Fruit fly (Drosophila melanogaster) whole organism, embryonic: ENCODE data around the gene CG13131.

Experiments
- Awh ChIP-seq: fragments of 200-800 bp; sonication (Bioruptor generic); IDR thresholded peaks from 2 replicates; pipeline ENCODE4, ENCODE4 v1.3.6; 2022; ENCODE audit warnings: missing biosample characterization, missing genetic modification characterization
- CG10959 ChIP-seq: fragments of 200-800 bp; sonication (Bioruptor generic); IDR thresholded peaks from 2 replicates; pipeline ENCODE4 v1.3.6; 2022; ENCODE audit warnings: missing biosample characterization, missing genetic modification characterization
- CG10979 ChIP-seq: fragments of 200-800 bp; sonication (Bioruptor generic); optimal IDR thresholded peaks from 2 replicates; lab custom pipeline; 2018; ENCODE audit warnings: missing biosample characterization, mild to moderate bottlenecking, missing genetic modification characterization, moderate library complexity
- CG11093 ChIP-seq: fragments of 200-800 bp; sonication (Bioruptor generic); IDR thresholded peaks from 3 replicates; pipeline ENCODE4 v1.3.6; 2022; ENCODE audit warnings: missing biosample characterization, missing genetic modification characterization
- CG11504 ChIP-seq: fragments of 200-800 bp; sonication (Bioruptor generic); optimal IDR thresholded peaks from 3 replicates; lab custom pipeline; 2019; ENCODE audit warnings: missing biosample characterization, mild to moderate bottlenecking, missing genetic modification characterization, moderate library complexity
- CG13775 ChIP-seq: fragments of 200-800 bp; sonication (Bioruptor generic); optimal IDR thresholded peaks from 3 replicates; lab custom pipeline; 2017; ENCODE audit warnings: missing biosample characterization, mild to moderate bottlenecking, missing genetic modification characterization
- CG14441 ChIP-seq: fragments of 200-800 bp; sonication (Bioruptor generic); IDR thresholded peaks from 2 replicates; pipeline ENCODE4 v1.3.6; 2022; ENCODE audit warnings: missing biosample characterization, missing genetic modification characterization
- CG15514 ChIP-seq: fragments of 200-800 bp; sonication (Bioruptor generic); optimal IDR thresholded peaks from 3 replicates; lab custom pipeline; 2017; ENCODE audit warnings: missing biosample characterization, missing genetic modification characterization, mild to moderate bottlenecking, moderate library complexity, missing genetic modification reagents
- CG15601 ChIP-seq: fragments of 200-800 bp; sonication (Bioruptor generic); optimal IDR thresholded peaks from 3 replicates; lab custom pipeline; 2019; ENCODE audit warnings: missing biosample characterization, mild to moderate bottlenecking, missing genetic modification characterization, moderate library complexity
- CG17612 ChIP-seq: fragments of 200-800 bp; sonication (Bioruptor generic); IDR thresholded peaks from 2 replicates; pipeline ENCODE4 v1.3.6; 2022; ENCODE audit warnings: missing biosample characterization, missing genetic modification characterization
- CG4730 ChIP-seq: fragments of 200-800 bp; sonication (Bioruptor generic); IDR thresholded peaks from 2 replicates; pipeline ENCODE4 v1.3.6; 2022; ENCODE audit warnings: missing biosample characterization, missing genetic modification characterization
- CG6254 ChIP-seq: fragments of 200-800 bp; sonication (Bioruptor generic); optimal IDR thresholded peaks from 3 replicates; lab custom pipeline; 2017; ENCODE audit warnings: mild to moderate bottlenecking, missing biosample characterization, missing genetic modification reagents, missing genetic modification characterization
- CG6791 ChIP-seq: fragments of 200-800 bp; sonication (Bioruptor generic); IDR thresholded peaks from 3 replicates; pipeline ENCODE4 v1.3.6; 2022; ENCODE audit warnings: missing biosample characterization, missing genetic modification characterization; ENCODE audit not compliant: partially characterized antibody
- CG7357 ChIP-seq: fragments of 200-800 bp; sonication (Bioruptor generic); IDR thresholded peaks from 3 replicates; pipeline ENCODE4 v1.3.6; 2022; ENCODE audit warnings: missing biosample characterization, missing genetic modification characterization
- CrebB ChIP-seq: fragments of 200-800 bp; sonication (Bioruptor generic); optimal IDR thresholded peaks from 3 replicates; lab custom pipeline; 2018; ENCODE audit warnings: missing biosample characterization, mild to moderate bottlenecking, missing genetic modification characterization
- Deaf1 ChIP-seq: fragments of 200-800 bp; optimal IDR thresholded peaks from 3 replicates; lab custom pipeline; 2019; ENCODE audit warnings: missing biosample characterization, mild to moderate bottlenecking, missing genetic modification characterization, moderate library complexity
- Dip2 ChIP-seq: fragments of 200-800 bp; sonication (Bioruptor generic); IDR thresholded peaks from 2 replicates; pipeline ENCODE4 v1.3.6; 2022; ENCODE audit warnings: missing biosample characterization, missing genetic modification characterization
- Dll ChIP-seq: fragments of 200-800 bp; sonication (Bioruptor generic); IDR thresholded peaks from 4 replicates; pipeline ENCODE4 v1.3.6; 2022; ENCODE audit warnings: missing biosample characterization, missing genetic modification characterization; ENCODE audit not compliant: partially characterized antibody
- Dp ChIP-seq: fragments of 200-800 bp; sonication (Bioruptor generic); optimal IDR thresholded peaks from 2 replicates; lab custom pipeline; 2018; ENCODE audit warnings: missing biosample characterization, mild to moderate bottlenecking, missing genetic modification characterization, moderate library complexity
- Drgx ChIP-seq: fragments of 200-800 bp; sonication (Bioruptor generic); IDR thresholded peaks from 2 replicates; pipeline ENCODE4 v1.3.6; 2022; ENCODE audit warnings: missing biosample characterization, missing genetic modification characterization
- HLHmδ ChIP-seq: fragments of 200-800 bp; sonication (Bioruptor generic); optimal IDR thresholded peaks from 2 replicates; lab custom pipeline; 2018; ENCODE audit warnings: missing biosample characterization, mild to moderate bottlenecking, missing genetic modification characterization, moderate library complexity
- Med ChIP-seq: fragments of 200-800 bp; sonication (Bioruptor generic); peaks from one replicate; lab custom pipeline; 2016; ENCODE audit warnings: missing biosample characterization, missing genetic modification characterization, mild to moderate bottlenecking, inconsistent platforms, moderate library complexity
- Nf-YA ChIP-seq: fragments of 200-800 bp; sonication (Bioruptor generic); IDR thresholded peaks from 2 replicates; pipeline ENCODE4 v1.3.6; 2022; ENCODE audit warnings: missing biosample characterization, missing genetic modification characterization
- Oli ChIP-seq: fragments of 200-800 bp; sonication (Bioruptor generic); optimal IDR thresholded peaks from 2 replicates; lab custom pipeline; 2018; ENCODE audit warnings: missing biosample characterization, mild to moderate bottlenecking, missing genetic modification characterization, moderate library complexity
- Vsx1 ChIP-seq: fragments of 200-800 bp; sonication (Bioruptor generic); optimal IDR thresholded peaks from 2 replicates; lab custom pipeline; 2017; ENCODE audit warnings: missing biosample characterization, mild to moderate bottlenecking, missing genetic modification characterization, missing genetic modification reagents
- ab ChIP-seq: fragments of 200-800 bp; sonication (Bioruptor generic); optimal IDR thresholded peaks from 2 replicates; lab custom pipeline; 2016; ENCODE audit warnings: missing biosample characterization, missing genetic modification characterization
- chinmo ChIP-seq: fragments of 200-800 bp; sonication (Bioruptor generic); IDR thresholded peaks from 4 replicates; pipeline ENCODE4 v1.3.6; 2022; ENCODE audit warnings: missing biosample characterization, missing genetic modification characterization; ENCODE audit not compliant: partially characterized antibody
- chm ChIP-seq: fragments of 200-800 bp; sonication (Bioruptor generic); IDR thresholded peaks from 2 replicates; pipeline ENCODE4 v1.3.6; 2022; ENCODE audit warnings: missing biosample characterization, missing genetic modification characterization
- ci ChIP-seq: fragments of 200-800 bp; sonication (Bioruptor generic); IDR thresholded peaks from 3 replicates; pipeline ENCODE4 v1.3.6; 2022; ENCODE audit warnings: missing biosample characterization, missing genetic modification characterization
- crol ChIP-seq: fragments of 200-800 bp; sonication (Bioruptor generic); IDR thresholded peaks from 2 replicates; pipeline ENCODE4 v1.3.6; 2022; ENCODE audit warnings: missing biosample characterization, missing genetic modification characterization
- disco-r ChIP-seq: fragments of 200-800 bp; sonication (Bioruptor generic); optimal IDR thresholded peaks from 2 replicates; lab custom pipeline; 2016; ENCODE audit warnings: missing biosample characterization, missing genetic modification characterization
- ewg ChIP-seq: fragments of 200-800 bp; sonication (Bioruptor generic); optimal IDR thresholded peaks from 3 replicates; lab custom pipeline; 2017; ENCODE audit warnings: mild to moderate bottlenecking, missing biosample characterization, missing genetic modification reagents, missing genetic modification characterization
- gce ChIP-seq: fragments of 200-800 bp; sonication (Bioruptor generic); IDR thresholded peaks from 3 replicates; pipeline ENCODE4 v1.3.6; 2022; ENCODE audit warnings: missing biosample characterization, missing genetic modification characterization
- gem ChIP-seq: fragments of 200-800 bp; sonication (Bioruptor generic); optimal IDR thresholded peaks from 2 replicates; lab custom pipeline; 2019; ENCODE audit warnings: missing biosample characterization, mild to moderate bottlenecking, missing genetic modification characterization, moderate library complexity
- grau ChIP-seq: fragments of 200-800 bp; optimal IDR thresholded peaks from 3 replicates; lab custom pipeline; 2019; ENCODE audit warnings: missing biosample characterization, mild to moderate bottlenecking, missing genetic modification characterization, moderate library complexity
- hb ChIP-seq: fragments of 200-800 bp; sonication (Bioruptor generic); IDR thresholded peaks from 3 replicates; pipeline ENCODE4 v1.3.6; 2022; ENCODE audit warnings: missing biosample characterization, missing genetic modification characterization; ENCODE audit not compliant: partially characterized antibody
- lbe ChIP-seq: fragments of 200-800 bp; sonication (Bioruptor generic); optimal IDR thresholded peaks from 2 replicates; lab custom pipeline; 2016; ENCODE audit warnings: missing biosample characterization, mild to moderate bottlenecking, missing genetic modification characterization
- lov ChIP-seq, 2 experiments: fragments of 200-800 bp in 1 of 2; fragments of >200 bp in 1 of 2; sonication (Bioruptor generic) in 1 of 2; IDR thresholded peaks in 1 of 2; optimal IDR thresholded peaks in 1 of 2; 2 replicates in 1 of 2; 3 replicates in 1 of 2; pipeline versions ENCODE4 v1.3.6 to Lab custom; 2017 to 2022; ENCODE audit warnings: missing biosample characterization in 1 of 2, missing genetic modification characterization in 1 of 2
- nom ChIP-seq: fragments of 200-800 bp; sonication (Bioruptor generic); optimal IDR thresholded peaks from 2 replicates; lab custom pipeline; 2017; ENCODE audit warnings: missing biosample characterization, missing genetic modification characterization, mild to moderate bottlenecking, moderate library complexity, missing genetic modification reagents
- org-1 ChIP-seq: fragments of 200-800 bp; sonication (Bioruptor generic); optimal IDR thresholded peaks from 2 replicates; lab custom pipeline; 2017; ENCODE audit warnings: missing biosample characterization, missing genetic modification characterization
- peb ChIP-seq: fragments of 200-800 bp; sonication (Bioruptor generic); IDR thresholded peaks from 2 replicates; pipeline ENCODE4 v1.3.6; 2022; ENCODE audit warnings: missing biosample characterization, missing genetic modification characterization
- pita ChIP-seq: fragments of 200-800 bp; sonication (Bioruptor generic); optimal IDR thresholded peaks from 2 replicates; lab custom pipeline; 2017; ENCODE audit warnings: missing biosample characterization, mild to moderate bottlenecking, missing genetic modification characterization
- prd ChIP-seq, 3 experiments: fragments of >200 bp in 2 of 3; fragments of 200-800 bp in 1 of 3; sonication (Bioruptor generic) in 1 of 3; optimal IDR thresholded peaks in 2 of 3; IDR thresholded peaks in 1 of 3; 2 replicates in 2 of 3; 3 replicates in 1 of 3; pipeline versions ENCODE4 v1.3.6 to Lab custom; 2017 to 2022; ENCODE audit warnings: missing biosample characterization in 1 of 3, missing genetic modification characterization in 1 of 3
- pzg ChIP-seq: fragments of 200-800 bp; sonication (Bioruptor generic); optimal IDR thresholded peaks from 3 replicates; lab custom pipeline; 2018; ENCODE audit warnings: missing biosample characterization, mild to moderate bottlenecking, missing genetic modification characterization, moderate library complexity
- sd ChIP-seq: fragments of 200-800 bp; sonication (Bioruptor generic); optimal IDR thresholded peaks from 3 replicates; lab custom pipeline; 2018; ENCODE audit warnings: missing biosample characterization, mild to moderate bottlenecking, missing genetic modification characterization, moderate library complexity
- slou ChIP-seq: fragments of 200-800 bp; sonication (Bioruptor generic); optimal IDR thresholded peaks from 3 replicates; lab custom pipeline; 2016; ENCODE audit warnings: missing biosample characterization, missing genetic modification characterization
- sna ChIP-seq: fragments of 200-800 bp; sonication (Bioruptor generic); IDR thresholded peaks from 2 replicates; pipeline ENCODE4 v1.3.6; 2022; ENCODE audit warnings: missing biosample characterization, missing genetic modification characterization; ENCODE audit not compliant: partially characterized antibody
- stwl ChIP-seq: fragments of 200-800 bp; sonication (Bioruptor generic); optimal IDR thresholded peaks from 3 replicates; lab custom pipeline; 2018; ENCODE audit warnings: missing biosample characterization, mild to moderate bottlenecking, missing genetic modification characterization, moderate library complexity
- toy ChIP-seq: fragments of 200-800 bp; sonication (Bioruptor generic); IDR thresholded peaks from 2 replicates; pipeline ENCODE4 v1.3.6; 2022; ENCODE audit warnings: missing biosample characterization, missing genetic modification characterization

The CG13131 gene

DNA sequence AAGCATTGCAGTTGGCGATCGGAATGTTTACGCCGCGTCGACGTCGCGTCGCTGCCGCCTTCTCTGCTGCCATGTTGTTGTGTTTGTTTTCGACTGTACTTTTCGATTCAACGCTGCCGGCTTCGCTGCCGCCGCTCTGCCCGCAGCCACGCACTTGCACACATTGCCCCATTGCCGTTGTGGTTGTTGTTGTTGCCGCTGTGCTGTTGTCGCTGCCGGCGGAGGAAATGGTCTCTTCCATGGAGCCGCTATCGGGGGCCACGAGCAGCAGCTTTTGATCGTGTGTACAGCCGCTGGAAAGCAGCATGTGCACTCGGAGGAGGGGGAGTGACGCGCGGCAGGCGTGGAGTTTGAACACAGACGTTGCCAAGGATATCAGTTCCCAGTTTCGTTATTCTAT, 12.7 kb downstream of the CG13131 start (continued):
- TF ChIP-seq Oli (no peak), CG17612 (no peak), ci (GFP tag; lab: Robert Waterston, UW) (peak; percentile 73), sd (tag; lab: Kevin White, UChicago) (peak; percentile 76), slou (no peak), lbe (GFP tag; lab: Kevin White, UChicago) (no peak), crol (GFP tag; lab: Robert Waterston, UW) (peak; percentile 61; the same call in 1 of the 2 replicates), Dp (peak; percentile 20), ewg (no peak), CG11504 (tag; lab: Kevin White, UChicago) (no peak), CG11093 (no peak), CG15514 (GFP tag; lab: Kevin White, UChicago) (no peak), CG14441 (GFP tag; lab: Robert Waterston, UW) (no peak), ab (no peak), nom (GFP tag; lab: Kevin White, UChicago) (peak; percentile 42), Dll (0 out of 4 replicates have a peak, but pooled peaks have one; percentile 11), Awh (GFP tag; lab: Robert Waterston, UW) (no peak), CG6254 (GFP tag; lab: Kevin White, UChicago) (no peak), hb (no peak), CG4730 (GFP tag; lab: Robert Waterston, UW) (no peak), CG15601 (peak; percentile 77), HLHmδ (GFP tag; lab: Kevin White, UChicago) (peak; percentile 67), CG7357 (GFP tag; lab: Robert Waterston, UW) (no peak), CG6791 (peak; percentile 35; the same call in 1 of the 3 replicates), gce (no peak), grau (tag; lab: Kevin White, UChicago) (no peak), CrebB (tag; lab: Kevin White, UChicago) (no peak), sna (GFP tag; lab: Robert Waterston, UW) (0 out of 2 replicates have a peak, but pooled peaks have one; percentile 44), pita (GFP tag; lab: Kevin White, UChicago) (no peak), chm (GFP tag; lab: Robert Waterston, UW) (peak; percentile 63), peb (no peak), lov (optimal IDR thresholded peaks at IDR 0.05; lab: Kevin White, UChicago) (no peak), lov (GFP tag; IDR thresholded peaks at IDR 0.05; lab: Robert Waterston, UW) (no peak), gem (no peak), Deaf1 (tag; lab: Kevin White, UChicago) (peak; percentile 38), Nf-YA (GFP tag; lab: Robert Waterston, UW) (no peak), disco-r (GFP tag; lab: Kevin White, UChicago) (no peak), pzg (GFP tag; lab: Kevin White, UChicago) (no peak), stwl (tag; lab: Kevin White, UChicago) (no peak), chinmo (GFP tag; lab: Robert Waterston, UW) (0 out of 4 replicates have a peak, but pooled peaks have one; percentile 11), org-1 (GFP tag; lab: Kevin White, UChicago) (no peak), Drgx (GFP tag; lab: Robert Waterston, UW) (peak; percentile 18; the same call in 1 of the 2 replicates), CG13775 (GFP tag; lab: Kevin White, UChicago) (no peak), toy (GFP tag; lab: Robert Waterston, UW) (no peak), Dip2 (GFP tag; lab: Robert Waterston, UW) (no peak), prd (optimal IDR thresholded peaks at IDR 0.05; lab: Kevin White, UChicago) (no peak), prd (GFP tag; IDR thresholded peaks at IDR 0.05; lab: Robert Waterston, UW) (no peak), Vsx1 (GFP tag; lab: Kevin White, UChicago) (no peak), CG10959 (GFP tag; lab: Robert Waterston, UW) (no peak), CG10979 (tag; lab: Kevin White, UChicago) (no peak), Med (GFP tag; lab: Kevin White, UChicago) (peak; percentile 84)
